Worm (Caenorhabditis elegans) whole organism, L1 larva: ENCODE measurements around the gene F52C9.5.

Experiments used
- ama-1 ChIP-seq: fragments of 150-350 bp; optimal IDR thresholded peaks from 2 replicates; lab custom pipeline; 2014
- egl-27 ChIP-seq, 2 experiments: fragments of 150-350 bp in 1 of 2; sonication (generic microtip); optimal IDR thresholded peaks; 3 replicates each; lab custom pipeline; 2017 to 2018; ENCODE audit warnings: missing biosample characterization in 2 of 2, missing genetic modification characterization in 2 of 2, missing genetic modification reagents in 2 of 2
- elt-3 ChIP-seq, 6 experiments: fragments of 150-350 bp in 1 of 6; sonication (generic microtip); optimal IDR thresholded peaks; 2 replicates each; lab custom pipeline; 2017 to 2018; ENCODE audit warnings: missing biosample characterization in 6 of 6, missing genetic modification characterization in 6 of 6, inconsistent platforms in 1 of 6
- nhr-12 ChIP-seq: sonication (generic microtip); optimal IDR thresholded peaks from 2 replicates; lab custom pipeline; 2017; ENCODE audit warnings: missing biosample characterization, missing genetic modification characterization
- sox-4 ChIP-seq: sonication (generic microtip); optimal IDR thresholded peaks from 2 replicates; lab custom pipeline; 2016; ENCODE audit warnings: missing genetic modification characterization, missing compliant biosample characterization
- sup-37 ChIP-seq: fragments of 200-800 bp; sonication (Bioruptor generic); optimal IDR thresholded peaks from 2 replicates; lab custom pipeline; 2018; ENCODE audit warnings: mild to moderate bottlenecking, missing genetic modification characterization, missing compliant biosample characterization

- TF ChIP-seq sox-4 (tag; lab: Kevin White, UChicago) (no peak), sup-37 (GFP tag; lab: Kevin White, UChicago) (no peak), nhr-12 (tag; lab: Kevin White, UChicago) (no peak), ama-1 (lab: Kevin White, UChicago) (no peak), egl-27 (tag; optimal IDR thresholded peaks at IDR 0.05; lab: Kevin White, UChicago) (no peak), elt-3 (tag; optimal IDR thresholded peaks at IDR 0.05; lab: Kevin White, UChicago) (no peak)
These were observed 27.8 kb upstream of the F52C9.5 start for ce11 chrIII:5274250-5274649.
